Fruit fly (Drosophila melanogaster) ovary, adult (tissue): ENCODE data around the gene CG13731.

Experiments
- CG17801 ChIP-seq: fragments of 200-800 bp; optimal IDR thresholded peaks from 2 replicates; lab custom pipeline; 2019; ENCODE audit warnings: missing biosample characterization, mild to moderate bottlenecking, missing genetic modification characterization, moderate library complexity; ENCODE audit not compliant: partially characterized antibody

Gene CG13731

DNA sequence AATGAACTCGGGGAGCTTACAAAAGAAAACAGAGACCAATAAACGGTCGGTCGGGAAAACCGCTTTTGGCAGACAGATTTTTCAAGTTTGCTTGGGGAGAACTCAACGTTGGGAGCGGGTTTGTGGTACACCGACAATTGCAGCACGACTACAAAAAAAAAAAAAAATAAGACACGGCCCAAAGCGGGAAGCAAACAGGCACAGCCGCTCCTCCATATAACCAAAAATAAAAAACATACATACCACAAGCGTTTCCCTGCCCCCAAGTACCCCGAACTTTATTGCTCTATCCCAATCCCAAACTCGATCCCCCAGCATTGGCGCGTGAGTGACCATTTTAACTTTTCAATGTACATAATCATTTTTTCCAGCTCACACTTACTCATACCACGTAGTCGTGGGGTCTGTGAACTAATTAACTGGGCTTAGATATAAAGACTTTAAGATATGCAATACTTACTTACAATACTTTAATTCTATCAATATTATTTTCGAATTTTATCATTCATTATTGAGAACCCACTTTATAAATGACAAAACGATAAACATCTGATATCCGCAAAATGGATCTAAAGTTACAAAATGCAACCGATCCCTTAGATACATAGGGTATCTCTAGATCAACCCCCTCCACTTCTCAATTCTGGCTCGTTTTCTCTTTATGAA lies 13.7 kb downstream of the CG13731 start:
- no peak for TF ChIP-seq CG17801 (GFP tag; lab: Kevin White, UChicago)

DNA sequence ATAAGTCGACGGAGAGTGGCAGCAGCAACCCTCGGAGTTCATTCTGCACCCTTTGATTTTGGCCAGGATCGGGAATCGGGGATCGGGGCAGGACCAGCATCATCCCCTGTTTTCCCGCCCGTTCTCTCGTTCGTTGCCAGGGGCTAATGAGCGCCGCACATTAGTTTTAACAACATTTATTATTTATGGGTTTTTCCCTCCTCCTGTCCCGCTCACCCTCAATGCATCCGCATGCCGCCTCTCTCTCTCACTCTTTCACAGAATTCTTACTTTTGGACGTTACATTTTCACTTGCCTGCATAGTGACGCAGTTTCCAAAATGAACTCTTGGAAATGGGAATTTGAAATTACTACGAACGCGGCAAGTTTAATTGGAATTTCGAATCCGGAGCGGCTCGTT lies 21.8 kb downstream of the CG13731 start:
- TF ChIP-seq CG17801 (GFP tag; lab: Kevin White, UChicago) = no peak

DNA sequence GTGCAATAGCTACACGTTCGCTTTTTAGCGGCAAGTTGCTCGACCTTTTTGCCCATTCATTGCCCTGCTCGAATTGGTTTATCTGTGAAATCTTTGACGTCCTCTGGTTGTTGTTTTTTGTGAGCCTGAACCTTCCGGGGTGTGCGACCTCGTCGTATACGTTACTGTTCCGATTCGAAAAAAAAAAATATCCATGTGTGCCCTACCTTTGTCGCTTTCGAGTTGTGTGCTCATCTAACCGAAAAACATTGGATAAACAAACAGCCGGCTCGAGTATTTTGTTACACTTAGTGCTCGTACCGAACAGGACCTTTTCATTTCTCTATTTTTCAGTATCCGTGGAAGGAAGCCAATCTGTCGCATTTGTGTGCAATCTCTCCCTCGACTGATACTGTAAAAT lies 24.7 kb downstream of the CG13731 start:
- no peak for TF ChIP-seq CG17801 (GFP tag; lab: Kevin White, UChicago)

DNA sequence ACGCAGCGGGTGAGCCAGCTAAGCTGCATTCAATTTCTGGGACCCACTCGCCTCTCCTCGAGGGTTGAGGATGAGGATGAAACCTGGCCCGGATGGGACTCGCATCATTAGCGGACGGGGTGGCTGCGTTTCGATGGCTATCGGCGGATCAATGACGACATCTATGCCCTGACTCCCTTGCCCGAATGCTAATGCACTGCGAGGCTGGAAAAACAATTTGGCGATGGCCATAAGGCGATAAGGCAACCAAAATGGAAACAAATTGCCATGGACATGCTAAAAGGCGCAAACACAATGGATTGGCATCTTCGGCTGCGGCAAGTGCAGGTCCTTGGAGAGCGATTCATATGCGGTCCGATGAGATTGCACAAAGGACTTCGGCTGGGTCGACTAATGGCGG lies 25.8 kb downstream of the CG13731 start:
- no peak for TF ChIP-seq CG17801 (GFP tag; lab: Kevin White, UChicago)

DNA sequence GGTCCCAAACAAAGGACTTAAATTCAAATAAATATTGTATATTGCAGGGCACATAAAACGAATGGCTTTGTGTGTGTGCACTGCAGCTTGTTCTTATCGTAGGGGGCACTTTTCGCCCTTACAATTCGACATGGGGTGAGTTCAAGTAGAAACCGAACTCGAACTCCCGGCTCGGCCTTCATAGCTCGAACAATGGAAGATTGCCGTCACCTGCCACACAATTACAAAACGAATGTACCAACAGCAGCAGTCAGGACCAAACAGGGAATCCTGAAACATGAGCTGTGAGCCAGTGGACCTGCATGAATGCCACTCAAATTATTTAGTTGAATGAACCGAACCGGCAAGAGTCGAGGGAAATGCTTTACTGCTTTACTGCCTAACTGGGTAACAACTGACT lies 26.8 kb downstream of the CG13731 start:
- no peak for TF ChIP-seq CG17801 (GFP tag; lab: Kevin White, UChicago)

DNA sequence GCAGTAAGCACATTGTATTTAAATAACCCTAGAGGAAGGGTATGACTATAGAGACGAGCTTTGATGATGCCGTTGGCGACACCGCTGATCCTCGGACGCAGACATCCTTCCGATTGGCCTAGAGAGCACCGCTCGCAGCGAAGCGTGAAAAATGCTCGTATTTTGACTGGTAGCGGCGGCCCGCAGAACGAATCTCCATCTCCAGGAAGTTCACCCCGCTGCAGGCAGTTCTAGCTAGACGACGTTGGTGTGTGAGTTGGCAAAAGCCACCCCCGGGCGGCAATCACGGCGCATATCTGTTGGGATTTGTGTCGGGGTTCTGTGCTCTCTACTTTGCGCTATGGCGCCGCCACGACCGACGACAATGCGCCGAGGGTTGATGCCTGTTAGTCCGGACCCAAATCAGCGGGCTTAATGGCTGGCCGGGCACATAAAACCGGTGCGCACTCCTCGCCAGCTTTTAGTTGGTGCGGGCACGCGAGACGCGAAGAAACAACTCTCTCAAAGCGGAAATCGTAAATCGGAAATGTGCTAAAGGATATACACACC lies 29.5 kb downstream of the CG13731 start, which contains the start of gene tap:
Gene tap, plus strand, starts transcription at position 458 of the 549 bp plus-strand sequence.
- no peak for TF ChIP-seq CG17801 (GFP tag; lab: Kevin White, UChicago)

DNA sequence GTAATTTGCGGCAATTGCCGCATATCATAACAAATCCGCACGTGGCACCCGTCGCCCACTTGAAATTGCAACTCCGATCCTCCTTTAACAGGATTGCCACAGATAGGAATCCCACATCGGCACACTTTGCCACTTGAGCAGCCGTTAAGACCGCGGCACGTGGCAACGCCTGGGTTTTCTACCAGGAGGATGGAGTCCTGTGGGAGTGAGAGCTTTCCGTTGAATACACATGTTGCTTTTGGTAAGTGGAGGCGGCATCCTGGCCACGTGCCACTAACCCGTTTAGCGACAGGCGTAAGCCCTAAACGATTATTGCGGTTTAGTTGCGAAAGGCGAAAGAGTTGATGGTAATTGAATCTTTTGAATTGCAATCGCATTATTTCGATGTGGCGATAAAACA lies 30.3 kb downstream of the CG13731 start:
- TF ChIP-seq CG17801 (GFP tag; lab: Kevin White, UChicago) = no peak

DNA sequence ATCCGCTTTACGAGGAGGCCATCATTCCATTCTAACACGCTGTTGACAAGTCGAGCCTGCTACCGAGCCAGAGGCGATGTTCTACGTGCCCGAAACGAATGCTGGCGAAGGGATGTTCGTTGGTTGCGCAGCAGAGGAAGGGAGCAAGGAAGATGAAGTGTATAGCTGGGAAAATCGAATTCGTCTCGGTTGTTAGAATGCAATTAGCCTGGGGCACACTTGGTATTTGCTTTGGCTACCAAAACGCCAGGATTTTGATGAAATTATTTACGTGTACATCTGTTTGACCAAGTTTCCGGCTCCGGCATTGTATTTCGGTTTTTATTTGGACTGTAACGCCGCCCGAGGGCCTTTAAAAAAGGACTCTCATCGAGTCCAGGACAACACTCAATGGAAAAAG lies 31.3 kb downstream of the CG13731 start:
- TF ChIP-seq CG17801 (GFP tag; lab: Kevin White, UChicago) = no peak

DNA sequence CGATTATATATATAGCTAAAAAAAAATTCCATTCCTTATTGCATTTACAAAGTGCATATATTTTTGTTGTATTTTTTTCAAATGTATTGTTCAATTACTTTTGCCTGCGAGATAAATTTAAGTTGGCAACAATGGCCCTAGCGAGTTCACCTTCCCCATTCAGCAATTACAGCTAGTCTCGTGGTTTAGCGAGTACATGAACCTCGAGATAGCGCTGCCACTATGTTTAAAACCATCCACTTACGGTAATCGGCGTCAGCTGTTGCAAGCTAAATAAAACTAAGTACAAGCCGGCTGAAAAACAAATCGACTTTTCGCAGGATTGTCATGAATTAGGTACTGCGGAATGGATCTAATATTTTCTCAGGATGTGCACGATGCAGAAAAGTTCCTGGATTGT lies 35.9 kb downstream of the CG13731 start:
- TF ChIP-seq CG17801 (GFP tag; lab: Kevin White, UChicago) = no peak

DNA sequence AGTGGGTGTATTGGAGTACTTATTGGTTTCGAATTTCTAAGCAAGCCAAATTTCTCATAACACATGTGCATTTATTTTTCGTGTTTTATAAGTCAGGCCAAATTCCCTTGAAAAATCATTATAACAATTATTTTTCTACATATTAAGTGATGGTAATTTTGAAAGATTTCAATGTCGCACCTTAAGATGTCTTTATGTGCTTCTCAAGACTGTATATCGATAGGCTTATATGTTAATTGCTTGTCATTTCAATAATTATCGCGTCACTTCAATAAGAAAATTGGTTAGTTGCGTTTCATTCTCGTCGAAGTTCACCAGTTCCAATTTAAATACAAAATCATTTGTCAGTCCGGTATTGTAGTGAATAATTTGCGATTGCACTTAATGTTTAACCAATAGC lies 37.2 kb downstream of the CG13731 start, which contains the start of gene CG7692:
Gene CG7692, plus strand, starts transcription at position 301 of the 400 bp plus-strand sequence.
- no peak for TF ChIP-seq CG17801 (GFP tag; lab: Kevin White, UChicago)

DNA sequence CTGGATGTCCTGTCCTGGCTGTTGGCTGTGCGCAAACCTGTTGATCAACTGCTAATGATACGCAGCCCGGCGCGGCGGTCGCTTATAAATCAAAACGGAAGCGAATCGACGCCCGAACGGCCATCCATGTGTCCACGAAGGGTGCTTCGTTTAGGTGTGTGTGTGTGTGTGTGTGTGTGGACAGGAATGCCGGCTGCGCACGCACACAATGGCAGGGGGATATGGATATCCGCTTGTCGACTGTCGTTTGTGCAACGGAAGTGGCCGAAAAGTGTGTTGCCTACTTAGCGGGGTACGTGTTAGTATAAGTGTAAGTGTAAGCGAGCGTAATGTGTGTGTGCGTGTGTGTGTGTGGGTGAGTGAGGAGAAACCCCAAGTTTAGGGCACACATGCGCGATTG lies 39.2 kb downstream of the CG13731 start, which contains the start of gene Mip:
Gene Mip, minus strand, starts transcription at position 63 of the 400 bp plus-strand sequence.
- no peak for TF ChIP-seq CG17801 (GFP tag; lab: Kevin White, UChicago)

DNA sequence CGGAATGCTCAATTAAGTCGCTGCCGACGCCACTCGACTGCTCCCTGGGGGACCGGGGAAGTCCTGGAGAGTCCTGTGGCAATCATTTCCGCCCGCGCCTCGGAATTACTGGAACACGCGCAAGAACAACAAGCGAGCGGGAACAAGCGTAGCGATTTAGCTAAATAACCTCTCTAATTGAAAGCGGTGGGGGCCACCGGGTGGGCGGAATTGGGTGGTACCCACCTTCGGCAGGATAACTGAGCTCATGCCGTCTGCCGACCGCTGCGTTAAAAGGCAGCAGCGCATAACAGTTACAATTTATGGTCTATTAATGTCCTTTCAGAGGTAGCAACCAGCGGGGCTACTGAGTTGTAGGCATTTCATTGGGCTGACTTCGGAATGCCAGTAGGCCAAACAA lies 42.4 kb downstream of the CG13731 start:
- no peak for TF ChIP-seq CG17801 (GFP tag; lab: Kevin White, UChicago)

DNA sequence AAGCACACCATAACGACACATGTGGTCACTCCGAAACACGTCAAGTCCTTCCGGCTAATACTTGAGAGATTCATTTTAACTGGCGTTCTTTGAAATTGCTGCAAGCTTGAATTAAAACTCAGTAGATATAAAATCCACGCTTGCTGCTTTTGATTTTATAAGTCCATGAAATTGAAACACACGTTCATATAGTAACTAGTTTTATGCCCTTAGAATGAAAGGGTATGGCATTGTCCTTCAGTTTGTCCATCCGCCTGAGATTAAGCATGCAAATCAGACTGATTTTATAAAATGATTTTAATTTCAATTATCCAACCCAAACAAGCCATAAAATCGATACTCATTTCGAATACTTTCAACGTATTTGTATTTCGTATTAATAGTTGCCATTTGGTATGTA lies 44.2 kb downstream of the CG13731 start, which contains the start of gene brv2:
Gene brv2, minus strand, starts transcription at position 101 of the 400 bp plus-strand sequence.
- TF ChIP-seq CG17801 (GFP tag; lab: Kevin White, UChicago) = no peak

DNA sequence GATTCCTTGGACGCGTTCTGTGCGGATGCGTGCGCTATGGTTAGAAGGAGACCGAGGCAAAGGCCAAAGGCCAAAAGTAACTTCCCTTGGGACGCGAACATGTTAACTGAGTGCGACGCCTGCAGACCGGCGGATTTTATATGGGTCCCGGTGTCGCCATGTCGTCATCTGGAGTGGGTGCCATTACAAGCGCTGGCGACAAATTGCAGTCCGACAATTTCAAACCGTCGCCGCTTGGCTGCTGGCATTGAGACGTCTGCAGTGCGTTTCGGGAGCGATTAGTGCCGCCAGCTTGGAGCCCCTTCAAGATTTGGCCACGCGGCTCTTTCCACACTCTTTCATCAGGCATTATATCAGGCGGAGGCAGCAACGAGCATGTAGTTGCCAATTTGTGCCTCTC lies 47.5 kb downstream of the CG13731 start, which contains the start of gene CG13727:
Gene CG13727, minus strand, starts transcription at position 101 of the 400 bp plus-strand sequence.
- no peak for TF ChIP-seq CG17801 (GFP tag; lab: Kevin White, UChicago)

DNA sequence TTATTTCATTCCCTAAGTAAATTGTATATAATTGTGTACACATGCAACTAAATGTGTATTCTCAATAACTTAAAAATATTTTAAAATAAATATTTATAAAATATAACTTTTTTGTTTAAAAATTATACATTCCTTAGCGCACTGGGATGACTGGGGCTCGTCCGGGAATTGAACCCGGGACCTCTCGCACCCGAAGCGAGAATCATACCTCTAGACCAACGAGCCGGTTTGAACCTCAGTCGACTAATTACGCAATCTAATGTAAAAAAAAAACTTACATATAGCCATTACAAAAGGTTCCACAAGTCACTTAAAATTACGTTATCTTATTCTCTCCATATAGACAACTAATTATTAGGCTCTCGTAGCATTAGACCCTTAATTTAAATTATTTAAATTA lies 49.0 kb downstream of the CG13731 start:
- no peak for TF ChIP-seq CG17801 (GFP tag; lab: Kevin White, UChicago)

DNA sequence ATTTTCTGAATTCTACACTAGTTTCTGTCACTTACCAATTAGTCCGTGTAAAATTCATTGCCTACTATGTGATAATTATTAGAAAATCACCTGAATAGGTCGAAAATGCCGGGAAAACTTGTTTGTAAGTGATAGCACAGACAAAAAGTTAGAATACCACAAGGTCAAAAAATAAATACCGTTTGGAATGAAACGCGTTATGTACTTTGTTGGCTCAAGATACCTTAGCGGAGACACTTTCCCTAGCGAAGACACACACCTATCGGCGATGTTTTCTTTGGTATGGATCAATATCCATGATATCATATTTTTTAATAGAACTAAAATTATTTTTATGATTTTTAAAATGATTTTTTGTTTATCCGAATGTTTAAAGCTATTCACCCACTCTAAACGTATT lies 49.6 kb downstream of the CG13731 start, which contains the start of gene CG6479:
Gene CG6479, minus strand, starts transcription at position 141 of the 400 bp plus-strand sequence.
- no peak for TF ChIP-seq CG17801 (GFP tag; lab: Kevin White, UChicago)
